Fruit fly (Drosophila melanogaster): ENCODE measurements around the gene TwdlC.

DNA sequence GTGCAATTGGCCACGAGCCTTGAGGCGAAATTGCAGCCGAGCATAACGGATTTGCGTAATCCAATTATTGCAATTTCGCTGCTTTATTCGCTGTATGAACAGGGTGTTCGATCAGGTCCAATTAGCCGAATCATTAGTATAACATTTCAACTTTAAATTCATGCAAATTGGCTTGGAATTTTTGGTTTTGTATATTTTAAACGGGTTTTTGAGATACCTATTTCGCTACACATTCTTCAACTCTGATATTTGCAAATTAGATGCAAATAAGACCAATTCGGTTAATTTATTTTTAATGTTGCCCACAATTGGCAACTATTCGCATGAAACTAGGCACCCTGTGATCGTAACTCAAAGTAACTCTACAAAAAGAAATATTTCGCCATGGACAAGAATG lies 41.2 kb upstream of the TwdlC start:
- no peak for TF ChIP-seq psq (optimal IDR thresholded peaks at IDR 0.05)
- no peak for TF ChIP-seq insv (optimal IDR thresholded peaks at IDR 0.05)
- no peak for TF ChIP-seq h (optimal IDR thresholded peaks at IDR 0.05)
- no peak for TF ChIP-seq Myc (optimal IDR thresholded peaks at IDR 0.05)
- no peak for TF ChIP-seq ttk (optimal IDR thresholded peaks at IDR 0.05)
- TF ChIP-seq Sin3A (optimal IDR thresholded peaks at IDR 0.05) = no peak
